Worm (Caenorhabditis elegans): ENCODE measurements around the gene fbxa-45.

The fbxa-45 gene

ce11 chrV:16879532-16879931 is 19.7 kb downstream of the fbxa-45 start:
- TF ChIP-seq cog-1 (tag; optimal IDR thresholded peaks at IDR 0.05): no peak
- no peak for TF ChIP-seq med-1 (GFP tag; optimal IDR thresholded peaks at IDR 0.05; ENCODE audit: insufficient read depth)
- no peak for TF ChIP-seq ztf-29 (GFP tag; IDR thresholded peaks at IDR 0.05)
- no peak for TF ChIP-seq ref-1 (GFP tag; conservative IDR thresholded peaks at IDR 0.05)
- no peak for TF ChIP-seq ztf-23 (GFP tag; IDR thresholded peaks at IDR 0.05)
- no peak for TF ChIP-seq tab-1 (GFP tag; IDR thresholded peaks at IDR 0.05)
- no peak for TF ChIP-seq flt-1 (GFP tag; IDR thresholded peaks at IDR 0.05)
- no peak for TF ChIP-seq klf-2 (GFP tag; conservative IDR thresholded peaks at IDR 0.05)
- TF ChIP-seq T22C8.4 (GFP tag; IDR thresholded peaks at IDR 0.05): no peak

- TF ChIP-seq klf-2 (GFP tag; conservative IDR thresholded peaks at IDR 0.05) (no peak), T22C8.4 (GFP tag; IDR thresholded peaks at IDR 0.05) (no peak), ztf-23 (GFP tag; IDR thresholded peaks at IDR 0.05) (no peak), tab-1 (GFP tag; IDR thresholded peaks at IDR 0.05) (no peak), med-1 (GFP tag; optimal IDR thresholded peaks at IDR 0.05; ENCODE audit: insufficient read depth) (no peak), cog-1 (tag; optimal IDR thresholded peaks at IDR 0.05) (no peak), flt-1 (GFP tag; IDR thresholded peaks at IDR 0.05) (no peak), ztf-29 (GFP tag; IDR thresholded peaks at IDR 0.05) (no peak)
Observed at ce11 chrV:16874966-16875365, 24.3 kb downstream of the fbxa-45 start, which contains the start of gene F49A5.10. Gene F49A5.10, plus strand, starts transcription at chrV:16875266.

- TF ChIP-seq ref-1 (GFP tag; conservative IDR thresholded peaks at IDR 0.05) (no peak), tab-1 (GFP tag; IDR thresholded peaks at IDR 0.05) (no peak), med-1 (GFP tag; optimal IDR thresholded peaks at IDR 0.05; ENCODE audit: insufficient read depth) (no peak), cog-1 (tag; optimal IDR thresholded peaks at IDR 0.05) (no peak), flt-1 (GFP tag; IDR thresholded peaks at IDR 0.05) (no peak), T22C8.4 (GFP tag; IDR thresholded peaks at IDR 0.05) (no peak), ztf-29 (GFP tag; IDR thresholded peaks at IDR 0.05) (no peak), ztf-23 (GFP tag; IDR thresholded peaks at IDR 0.05) (no peak), klf-2 (GFP tag; conservative IDR thresholded peaks at IDR 0.05) (no peak)
Observed at ce11 chrV:16873642-16874041, 25.6 kb downstream of the fbxa-45 start, which contains the start of gene srw-23. Gene srw-23, plus strand, starts transcription at chrV:16873942.

- TF ChIP-seq klf-2 (GFP tag; conservative IDR thresholded peaks at IDR 0.05) (no peak), med-1 (GFP tag; optimal IDR thresholded peaks at IDR 0.05; ENCODE audit: insufficient read depth) (no peak), T22C8.4 (GFP tag; IDR thresholded peaks at IDR 0.05) (no peak), flt-1 (GFP tag; IDR thresholded peaks at IDR 0.05) (no peak), tab-1 (GFP tag; IDR thresholded peaks at IDR 0.05) (no peak), ref-1 (GFP tag; conservative IDR thresholded peaks at IDR 0.05) (no peak), ztf-23 (GFP tag; IDR thresholded peaks at IDR 0.05) (no peak), ztf-29 (GFP tag; IDR thresholded peaks at IDR 0.05) (no peak)
Observed at ce11 chrV:16871387-16871786, 27.9 kb downstream of the fbxa-45 start, which contains the start of gene thn-4. Gene thn-4, minus strand, starts transcription at chrV:16871487.

- TF ChIP-seq ztf-23 (GFP tag; IDR thresholded peaks at IDR 0.05): no peak
- TF ChIP-seq ztf-29 (GFP tag; IDR thresholded peaks at IDR 0.05): no peak
- TF ChIP-seq cog-1 (tag; optimal IDR thresholded peaks at IDR 0.05): no peak
- TF ChIP-seq med-1 (GFP tag; optimal IDR thresholded peaks at IDR 0.05; ENCODE audit: insufficient read depth): no peak
- no peak for TF ChIP-seq klf-2 (GFP tag; conservative IDR thresholded peaks at IDR 0.05)
Observed at ce11 chrV:16869740-16870139, 29.5 kb downstream of the fbxa-45 start, which contains the start of gene clec-33. Gene clec-33, minus strand, starts transcription at chrV:16869840.

- TF ChIP-seq ztf-29 (GFP tag; IDR thresholded peaks at IDR 0.05) (no peak), tab-1 (GFP tag; IDR thresholded peaks at IDR 0.05) (no peak), cog-1 (tag; optimal IDR thresholded peaks at IDR 0.05) (no peak), ztf-23 (GFP tag; IDR thresholded peaks at IDR 0.05) (no peak), klf-2 (GFP tag; conservative IDR thresholded peaks at IDR 0.05) (no peak), T22C8.4 (GFP tag; IDR thresholded peaks at IDR 0.05) (no peak), flt-1 (GFP tag; IDR thresholded peaks at IDR 0.05) (no peak), med-1 (GFP tag; optimal IDR thresholded peaks at IDR 0.05; ENCODE audit: insufficient read depth) (no peak), ref-1 (GFP tag; conservative IDR thresholded peaks at IDR 0.05) (no peak)
Observed at ce11 chrV:16865404-16865803, 33.9 kb downstream of the fbxa-45 start, which contains the start of gene clec-28. Gene clec-28, plus strand, starts transcription at chrV:16865704.

ce11 chrV:16861719-16862118 is 37.5 kb downstream of the fbxa-45 start, which contains the start of the genes clec-32 and clec-24:
Gene clec-32, minus strand, starts transcription at chrV:16861819.
Gene clec-24, plus strand, starts transcription at chrV:16862012.
- TF ChIP-seq med-1 (GFP tag; optimal IDR thresholded peaks at IDR 0.05; ENCODE audit: insufficient read depth) (no peak), tab-1 (GFP tag; IDR thresholded peaks at IDR 0.05) (no peak), flt-1 (GFP tag; IDR thresholded peaks at IDR 0.05) (no peak), cog-1 (tag; optimal IDR thresholded peaks at IDR 0.05) (no peak), ztf-23 (GFP tag; IDR thresholded peaks at IDR 0.05) (no peak), T22C8.4 (GFP tag; IDR thresholded peaks at IDR 0.05) (no peak), ref-1 (GFP tag; conservative IDR thresholded peaks at IDR 0.05) (no peak), klf-2 (GFP tag; conservative IDR thresholded peaks at IDR 0.05) (no peak), ztf-29 (GFP tag; IDR thresholded peaks at IDR 0.05) (no peak)

ce11 chrV:16857977-16858479 is 41.2 kb downstream of the fbxa-45 start, which contains the start of the genes clec-31 and clec-22:
Gene clec-31, minus strand, starts transcription at chrV:16858077.
Gene clec-22, plus strand, starts transcription at chrV:16858429.
- TF ChIP-seq tab-1 (GFP tag; IDR thresholded peaks at IDR 0.05) (no peak), med-1 (GFP tag; optimal IDR thresholded peaks at IDR 0.05; ENCODE audit: insufficient read depth) (no peak), ref-1 (GFP tag; conservative IDR thresholded peaks at IDR 0.05) (no peak), flt-1 (GFP tag; IDR thresholded peaks at IDR 0.05) (no peak), klf-2 (GFP tag; conservative IDR thresholded peaks at IDR 0.05) (no peak), ztf-23 (GFP tag; IDR thresholded peaks at IDR 0.05) (no peak), ztf-29 (GFP tag; IDR thresholded peaks at IDR 0.05) (no peak), cog-1 (tag; optimal IDR thresholded peaks at IDR 0.05) (no peak), T22C8.4 (GFP tag; IDR thresholded peaks at IDR 0.05) (no peak)

ce11 chrV:16853956-16854683 is 45.1 kb downstream of the fbxa-45 start, which contains the start of the genes clec-35 and clec-27:
Gene clec-35, minus strand, starts transcription at chrV:16854056.
Gene clec-27, plus strand, starts transcription at chrV:16854633.
- no peak for TF ChIP-seq ref-1 (GFP tag; conservative IDR thresholded peaks at IDR 0.05)
- TF ChIP-seq ztf-29 (GFP tag; IDR thresholded peaks at IDR 0.05): no peak
- no peak for TF ChIP-seq flt-1 (GFP tag; IDR thresholded peaks at IDR 0.05)
- no peak for TF ChIP-seq ztf-23 (GFP tag; IDR thresholded peaks at IDR 0.05)

All from whole organism, midembryonic.